Fruit fly (Drosophila melanogaster): Measurements from ENCODE around the gene CG11617.

dm6 chr2L:228246-228645, 21.1 kb upstream of the CG11617 start:
- TF ChIP-seq psq (optimal IDR thresholded peaks at IDR 0.05), result no peak
- TF ChIP-seq Myc (optimal IDR thresholded peaks at IDR 0.05), result no peak
- TF ChIP-seq h (optimal IDR thresholded peaks at IDR 0.05), result no peak
- no peak for TF ChIP-seq ttk (optimal IDR thresholded peaks at IDR 0.05)
- TF ChIP-seq Sin3A (optimal IDR thresholded peaks at IDR 0.05), result no peak
